Fruit fly (Drosophila melanogaster) whole organism, prepupa: Measurements from ENCODE around the gene ND-B16.6.

Experiments used
- CG11902 ChIP-seq: fragments of 200-800 bp; sonication (Bioruptor generic); optimal IDR thresholded peaks from 3 replicates; lab custom pipeline; 2016; ENCODE audit warnings: missing biosample characterization, missing genetic modification characterization
- CG32006 ChIP-seq: fragments of 200-800 bp; sonication (Bioruptor generic); optimal IDR thresholded peaks from 3 replicates; lab custom pipeline; 2017; ENCODE audit warnings: missing biosample characterization, mild to moderate bottlenecking, missing genetic modification characterization
- CG6792 ChIP-seq: fragments of 200-800 bp; sonication (Bioruptor generic); optimal IDR thresholded peaks from 3 replicates; lab custom pipeline; 2016; ENCODE audit warnings: missing biosample characterization, missing genetic modification characterization
- CG8119 ChIP-seq: fragments of 200-800 bp; sonication (Bioruptor generic); IDR thresholded peaks from 3 replicates; pipeline ENCODE4 v1.3.6; 2022; ENCODE audit warnings: missing biosample characterization, missing genetic modification characterization
- CG8319 ChIP-seq: fragments of 200-800 bp; sonication (Bioruptor generic); optimal IDR thresholded peaks from 3 replicates; lab custom pipeline; 2016; ENCODE audit warnings: missing biosample characterization, missing genetic modification characterization
- Eip93F ChIP-seq: fragments of 200-800 bp; sonication (Bioruptor generic); optimal IDR thresholded peaks from 2 replicates; lab custom pipeline; 2016; ENCODE audit warnings: missing biosample characterization, mild to moderate bottlenecking, missing genetic modification characterization
- Lpt ChIP-seq: fragments of 200-800 bp; sonication (Bioruptor generic); optimal IDR thresholded peaks from 3 replicates; lab custom pipeline; 2016; ENCODE audit warnings: missing biosample characterization, missing genetic modification characterization
- OdsH ChIP-seq: fragments of 200-800 bp; sonication (Bioruptor generic); optimal IDR thresholded peaks from 3 replicates; lab custom pipeline; 2016; ENCODE audit warnings: missing biosample characterization, missing genetic modification characterization
- Sox102F ChIP-seq: fragments of 200-800 bp; sonication (Bioruptor generic); optimal IDR thresholded peaks from 2 replicates; lab custom pipeline; 2016; ENCODE audit warnings: missing biosample characterization, mild to moderate bottlenecking, missing genetic modification characterization
- acj6 ChIP-seq: fragments of 200-800 bp; sonication (Bioruptor generic); optimal IDR thresholded peaks from 3 replicates; lab custom pipeline; 2016; ENCODE audit warnings: missing biosample characterization, missing genetic modification characterization
- cyc ChIP-seq: fragments of 200-800 bp; sonication (Bioruptor generic); optimal IDR thresholded peaks from 3 replicates; lab custom pipeline; 2016; ENCODE audit warnings: missing biosample characterization, missing genetic modification characterization
- dsx ChIP-seq: fragments of 200-800 bp; optimal IDR thresholded peaks from 3 replicates; lab custom pipeline; 2019; ENCODE audit warnings: missing biosample characterization, mild to moderate bottlenecking, missing genetic modification characterization, moderate library complexity; ENCODE audit not compliant: poor library complexity, severe bottlenecking
- svp ChIP-seq: fragments of 200-800 bp; sonication (Bioruptor generic); peaks from one replicate; lab custom pipeline; 2016; ENCODE audit warnings: missing biosample characterization, missing genetic modification characterization
- topi ChIP-seq: fragments of 200-800 bp; sonication (Bioruptor generic); optimal IDR thresholded peaks from 3 replicates; lab custom pipeline; 2016; ENCODE audit warnings: missing biosample characterization, missing genetic modification characterization

- TF ChIP-seq CG8319 (GFP tag; lab: Kevin White, UChicago) = no peak
- TF ChIP-seq acj6 (GFP tag; lab: Kevin White, UChicago) = no peak
- no peak for TF ChIP-seq CG8119 (GFP tag; lab: Robert Waterston, UW)
- TF ChIP-seq CG11902 (GFP tag; lab: Kevin White, UChicago) = no peak
- no peak for TF ChIP-seq Lpt (GFP tag; lab: Kevin White, UChicago)
- TF ChIP-seq Sox102F (GFP tag; lab: Kevin White, UChicago) = no peak
- no peak for TF ChIP-seq CG6792
- TF ChIP-seq cyc = no peak
- TF ChIP-seq CG32006 (GFP tag; lab: Kevin White, UChicago) = no peak
- TF ChIP-seq OdsH (GFP tag; lab: Kevin White, UChicago) = no peak
- TF ChIP-seq topi (GFP tag; lab: Kevin White, UChicago) = peak; percentile 2
- peak; percentile 14 for TF ChIP-seq dsx (GFP tag; lab: Kevin White, UChicago)
- TF ChIP-seq svp (GFP tag; lab: Kevin White, UChicago) = no peak
- no peak for TF ChIP-seq Eip93F (GFP tag; lab: Kevin White, UChicago)
Measured at dm6 chrX:6372769-6373197, 22.6 kb upstream of the ND-B16.6 start, which contains the start of gene PpV.
